Worm (Caenorhabditis elegans) whole organism, midembryonic: ENCODE measurements around the gene sru-38.

ENCODE experiments used
- T22C8.4 ChIP-seq: fragments of 200-800 bp; sonication (Bioruptor generic); IDR thresholded peaks from 2 replicates; pipeline ENCODE4 v1.3.6; 2022; ENCODE audit warnings: missing genetic modification characterization, missing compliant biosample characterization
- cog-1 ChIP-seq: sonication (generic microtip); optimal IDR thresholded peaks from 2 replicates; lab custom pipeline; 2016; ENCODE audit warnings: missing genetic modification characterization, missing compliant biosample characterization
- flt-1 ChIP-seq: fragments of 200-800 bp; sonication (Bioruptor generic); IDR thresholded peaks from 2 replicates; pipeline ENCODE4 v1.3.6; 2022; ENCODE audit warnings: missing genetic modification characterization, missing compliant biosample characterization
- klf-2 ChIP-seq: fragments of 200-800 bp; sonication (Bioruptor generic); conservative IDR thresholded peaks from 2 replicates; pipeline ENCODE4 v1.3.6; 2022; ENCODE audit warnings: missing genetic modification reagents, missing genetic modification characterization, missing compliant biosample characterization
- med-1 ChIP-seq: sonication (generic microtip); optimal IDR thresholded peaks from 2 replicates; lab custom pipeline; 2017; ENCODE audit warnings: missing genetic modification characterization, mild to moderate bottlenecking, missing compliant biosample characterization, antibody characterized with exemption, missing genetic modification reagents; ENCODE audit not compliant: insufficient read depth
- ref-1 ChIP-seq: fragments of 200-800 bp; sonication (Bioruptor generic); conservative IDR thresholded peaks from 2 replicates; pipeline ENCODE4 v1.3.6; 2022; ENCODE audit warnings: missing genetic modification reagents, missing genetic modification characterization, missing compliant biosample characterization
- tab-1 ChIP-seq: fragments of 200-800 bp; sonication (Bioruptor generic); IDR thresholded peaks from 2 replicates; pipeline ENCODE4 v1.3.6; 2022; ENCODE audit warnings: missing genetic modification characterization, missing compliant biosample characterization
- ztf-23 ChIP-seq: fragments of 200-800 bp; sonication (Bioruptor generic); IDR thresholded peaks from 2 replicates; pipeline ENCODE4 v1.3.6; 2022; ENCODE audit warnings: missing genetic modification reagents, missing genetic modification characterization, missing compliant biosample characterization
- ztf-29 ChIP-seq: fragments of 200-800 bp; sonication (Bioruptor generic); IDR thresholded peaks from 2 replicates; pipeline ENCODE4 v1.3.6; 2022; ENCODE audit warnings: missing genetic modification reagents, missing genetic modification characterization, missing compliant biosample characterization

sru-38 gene

DNA sequence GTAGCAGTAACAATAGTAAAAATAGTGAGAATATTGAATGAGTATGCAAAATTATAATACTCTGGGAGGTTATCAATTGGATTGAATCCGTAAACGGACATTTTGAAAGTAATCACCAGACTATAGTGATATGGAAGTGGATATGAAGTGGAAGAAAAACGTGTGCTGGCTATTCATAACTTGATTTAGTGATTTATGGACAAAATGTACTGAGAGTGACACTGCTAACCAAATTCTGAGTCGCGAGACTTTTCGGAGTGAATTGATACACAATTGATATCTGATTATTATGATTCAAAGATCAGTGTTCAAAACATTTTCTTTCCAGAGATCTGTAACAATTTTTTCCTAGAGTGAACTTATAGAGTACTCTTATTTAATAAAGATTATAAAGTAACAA lies at the start of gene sru-38:
Gene sru-38 (minus strand): TSS at position 101 of the 400 bp plus-strand sequence.
- no peak for TF ChIP-seq ztf-29
- TF ChIP-seq ztf-23 (GFP tag; lab: Robert Waterston, UW) = no peak
- no peak for TF ChIP-seq med-1
- no peak for TF ChIP-seq klf-2
- TF ChIP-seq cog-1 (tag; lab: Kevin White, UChicago) = no peak
- TF ChIP-seq T22C8.4 (GFP tag; lab: Robert Waterston, UW) = no peak

- no peak for TF ChIP-seq tab-1 (GFP tag; lab: Robert Waterston, UW)
- no peak for TF ChIP-seq ztf-23 (GFP tag; lab: Robert Waterston, UW)
- TF ChIP-seq klf-2 = no peak
- no peak for TF ChIP-seq ref-1 (GFP tag; lab: Robert Waterston, UW)
- no peak for TF ChIP-seq T22C8.4 (GFP tag; lab: Robert Waterston, UW)
- no peak for TF ChIP-seq ztf-29
- TF ChIP-seq cog-1 (tag; lab: Kevin White, UChicago) = no peak
- TF ChIP-seq med-1 = no peak
- no peak for TF ChIP-seq flt-1
Observed at ce11 chrV:9879867-9880266, 44.0 kb upstream of the sru-38 start, which contains the start of gene sdz-31. Gene sdz-31, plus strand, starts transcription at chrV:9880167.

- TF ChIP-seq T22C8.4 (GFP tag; lab: Robert Waterston, UW) (no peak), cog-1 (tag; lab: Kevin White, UChicago) (no peak), ztf-29 (no peak), med-1 (no peak), ztf-23 (GFP tag; lab: Robert Waterston, UW) (no peak), flt-1 (no peak), tab-1 (GFP tag; lab: Robert Waterston, UW) (no peak), klf-2 (no peak), ref-1 (GFP tag; lab: Robert Waterston, UW) (no peak)
Observed at ce11 chrV:9879404-9879803, 43.6 kb upstream of the sru-38 start, which contains the start of gene srab-26. Gene srab-26, minus strand, starts transcription at chrV:9879504.

- no peak for TF ChIP-seq tab-1 (GFP tag; lab: Robert Waterston, UW)
- TF ChIP-seq cog-1 (tag; lab: Kevin White, UChicago) = no peak
- no peak for TF ChIP-seq ztf-29
- TF ChIP-seq ref-1 (GFP tag; lab: Robert Waterston, UW) = no peak
- no peak for TF ChIP-seq flt-1
- TF ChIP-seq T22C8.4 (GFP tag; lab: Robert Waterston, UW) = no peak
- no peak for TF ChIP-seq klf-2
- TF ChIP-seq med-1 = no peak
- TF ChIP-seq ztf-23 (GFP tag; lab: Robert Waterston, UW) = no peak
Observed at ce11 chrV:9871339-9871738, 35.5 kb upstream of the sru-38 start, which contains the start of gene srab-18. Gene srab-18, minus strand, starts transcription at chrV:9871439.

DNA sequence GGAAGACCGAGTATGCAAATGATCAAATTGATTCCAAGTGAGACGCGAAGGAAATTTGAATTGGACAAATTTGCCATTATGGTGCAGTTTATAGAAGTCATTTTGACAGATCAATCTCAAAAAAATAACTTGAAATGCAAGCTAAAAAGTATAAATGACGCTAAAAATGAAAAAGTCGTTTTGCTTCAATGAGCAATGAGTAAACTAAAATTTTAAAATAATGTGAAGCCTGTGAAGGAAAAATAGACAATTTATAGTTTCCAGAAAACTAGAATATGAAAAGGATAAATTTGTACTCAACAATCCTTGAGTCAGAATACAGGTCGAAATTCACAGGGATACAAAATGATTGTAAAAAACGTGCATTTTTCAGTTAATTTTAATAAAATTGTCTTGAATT lies 32.5 kb upstream of the sru-38 start, which contains the start of gene srab-17:
Gene srab-17 (minus strand): TSS at position 101 of the 400 bp plus-strand sequence.
- no peak for TF ChIP-seq T22C8.4 (GFP tag; lab: Robert Waterston, UW)
- TF ChIP-seq med-1 = no peak
- TF ChIP-seq ztf-23 (GFP tag; lab: Robert Waterston, UW) = no peak
- TF ChIP-seq ztf-29 = no peak
- TF ChIP-seq klf-2 = no peak
- TF ChIP-seq cog-1 (tag; lab: Kevin White, UChicago) = no peak
- TF ChIP-seq tab-1 (GFP tag; lab: Robert Waterston, UW) = no peak
- TF ChIP-seq ref-1 (GFP tag; lab: Robert Waterston, UW) = no peak
- no peak for TF ChIP-seq flt-1

DNA sequence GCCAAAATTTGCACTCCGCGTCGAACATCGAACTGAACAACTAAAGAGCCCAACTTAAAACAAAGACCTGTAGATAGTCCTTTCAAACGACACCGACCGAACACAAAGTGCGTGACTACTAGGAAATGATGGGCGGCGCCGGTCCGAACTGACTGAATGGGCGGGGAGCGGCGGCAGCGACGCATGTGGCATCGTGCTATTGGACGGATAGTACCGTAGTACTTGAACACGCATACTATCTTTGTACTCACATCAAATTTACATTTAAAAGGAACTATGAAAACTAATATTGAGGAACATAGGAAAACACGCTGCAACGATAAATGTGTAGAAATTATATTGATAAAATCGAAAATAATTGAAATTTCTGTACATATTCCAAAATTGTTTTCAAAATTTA lies 24.5 kb upstream of the sru-38 start:
- TF ChIP-seq klf-2 (no peak), flt-1 (no peak), tab-1 (GFP tag; lab: Robert Waterston, UW) (no peak), med-1 (no peak), cog-1 (tag; lab: Kevin White, UChicago) (no peak), ref-1 (GFP tag; lab: Robert Waterston, UW) (no peak), T22C8.4 (GFP tag; lab: Robert Waterston, UW) (no peak), ztf-23 (GFP tag; lab: Robert Waterston, UW) (no peak)

DNA sequence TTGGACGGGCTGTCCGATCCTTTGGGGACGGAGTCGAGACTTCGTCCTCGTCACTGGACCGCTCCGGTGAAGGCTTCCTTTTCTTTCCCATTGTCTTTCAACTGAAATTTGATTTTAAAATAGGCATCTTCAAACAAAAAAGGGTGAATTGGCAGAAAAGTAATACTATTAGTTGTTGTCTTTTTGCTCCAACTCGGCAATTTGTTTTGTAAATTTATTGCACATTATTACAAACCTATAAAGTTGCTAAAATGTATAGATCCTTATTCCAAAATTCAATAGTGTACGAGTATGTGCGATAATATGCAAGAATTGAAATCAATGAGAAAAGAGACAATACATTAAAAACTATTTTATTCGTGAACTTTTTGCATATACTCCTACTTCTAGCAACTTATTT lies 24.0 kb upstream of the sru-38 start, which contains the start of gene lsy-12:
Gene lsy-12 (minus strand): TSS at position 101 of the 400 bp plus-strand sequence.
- TF ChIP-seq ztf-23 (GFP tag; lab: Robert Waterston, UW) = no peak
- no peak for TF ChIP-seq ref-1 (GFP tag; lab: Robert Waterston, UW)
- TF ChIP-seq tab-1 (GFP tag; lab: Robert Waterston, UW) = no peak
- no peak for TF ChIP-seq cog-1 (tag; lab: Kevin White, UChicago)
- TF ChIP-seq T22C8.4 (GFP tag; lab: Robert Waterston, UW) = no peak
- TF ChIP-seq flt-1 = no peak
- no peak for TF ChIP-seq klf-2
- TF ChIP-seq ztf-29 = no peak
- TF ChIP-seq med-1 = no peak

DNA sequence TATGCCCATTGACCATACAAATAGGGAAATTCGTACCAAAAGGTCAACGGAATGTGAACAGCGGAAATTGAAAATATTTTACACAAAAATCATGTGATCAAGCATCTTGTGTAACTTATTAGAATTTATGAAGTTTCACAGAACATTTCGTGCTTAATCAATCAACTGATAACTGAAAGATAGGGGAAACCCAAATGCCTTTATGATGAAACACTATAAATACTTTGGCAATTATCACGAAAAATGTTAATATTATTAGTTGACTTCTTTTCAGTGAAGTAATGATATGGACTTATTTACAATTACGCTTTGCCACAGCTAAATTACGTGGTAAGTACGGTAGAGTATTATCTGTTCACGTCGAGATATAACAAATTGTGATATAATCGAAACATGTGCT lies 21.1 kb upstream of the sru-38 start:
- no peak for TF ChIP-seq cog-1 (tag; lab: Kevin White, UChicago)
- TF ChIP-seq med-1 = no peak
- TF ChIP-seq ztf-29 = no peak
- no peak for TF ChIP-seq T22C8.4 (GFP tag; lab: Robert Waterston, UW)
- TF ChIP-seq klf-2 = no peak
- no peak for TF ChIP-seq ztf-23 (GFP tag; lab: Robert Waterston, UW)
- TF ChIP-seq flt-1 = no peak
- no peak for TF ChIP-seq tab-1 (GFP tag; lab: Robert Waterston, UW)
- no peak for TF ChIP-seq ref-1 (GFP tag; lab: Robert Waterston, UW)

DNA sequence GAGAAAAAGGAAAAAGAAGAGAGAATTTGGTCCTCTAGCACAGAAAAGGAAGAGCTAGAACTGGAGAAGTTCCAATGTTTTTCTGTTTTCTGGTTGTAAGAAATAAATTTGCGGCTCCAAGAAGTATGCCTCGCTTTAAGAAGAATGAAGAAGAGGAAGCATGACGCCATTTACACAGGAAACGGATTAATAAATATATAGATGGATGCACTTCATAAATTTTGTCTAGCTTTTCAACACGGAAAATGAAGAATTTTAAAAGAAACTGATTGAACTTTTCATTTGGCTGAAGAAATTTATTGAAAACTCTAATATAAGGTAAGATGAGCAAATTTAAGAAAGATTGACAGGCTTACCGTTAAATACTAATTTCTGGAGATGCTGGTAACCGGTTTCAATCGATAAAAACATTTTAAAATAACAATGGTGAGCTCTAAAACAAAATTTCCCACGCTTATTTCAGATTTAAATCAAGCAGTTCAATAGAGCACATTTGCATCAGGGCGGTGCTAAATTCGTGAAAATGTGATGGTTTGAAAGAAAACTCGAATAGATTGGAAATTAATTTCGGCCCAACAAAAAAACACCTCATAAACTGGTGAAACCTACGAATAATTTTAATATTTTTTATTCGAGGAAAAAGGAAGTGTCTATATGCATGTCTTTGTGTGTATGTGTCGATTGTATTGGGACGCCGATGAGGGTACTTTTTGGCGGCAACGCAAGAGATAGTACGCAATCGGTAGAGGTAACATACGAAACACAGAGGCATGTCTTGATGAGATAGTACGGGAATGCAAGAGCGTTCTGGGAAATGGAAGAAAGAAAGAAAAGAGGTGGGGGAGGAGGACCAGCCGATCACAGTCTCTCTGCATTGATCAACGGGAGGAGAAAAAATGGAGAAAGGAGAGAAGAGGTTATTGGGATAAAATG lies 20.3 kb upstream of the sru-38 start:
- TF ChIP-seq med-1 (no peak), ztf-29 (no peak), cog-1 (tag; lab: Kevin White, UChicago) (peak; percentile 31), T22C8.4 (GFP tag; lab: Robert Waterston, UW) (no peak)

DNA sequence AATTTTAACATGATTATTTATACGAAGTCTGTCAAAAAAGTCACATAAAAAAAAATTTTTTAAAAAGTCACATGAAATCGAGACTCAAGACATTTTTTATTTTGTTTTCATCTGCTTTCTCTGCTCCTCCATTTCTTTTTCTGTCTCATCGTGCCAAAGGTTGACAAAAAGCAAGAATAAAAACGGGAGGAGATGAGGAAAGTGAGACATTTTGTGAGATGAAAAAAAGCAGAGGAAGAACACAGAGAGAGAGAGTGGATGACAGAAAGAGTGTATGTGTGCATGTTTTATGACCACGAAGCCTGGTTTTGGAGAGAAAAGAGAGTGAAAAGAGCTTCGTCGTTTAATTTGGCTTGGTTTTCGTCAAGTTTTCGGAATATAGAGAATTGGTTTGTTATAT lies 18.0 kb upstream of the sru-38 start:
- TF ChIP-seq ztf-23 (GFP tag; lab: Robert Waterston, UW) (no peak), flt-1 (no peak), ref-1 (GFP tag; lab: Robert Waterston, UW) (no peak), med-1 (no peak), klf-2 (no peak), tab-1 (GFP tag; lab: Robert Waterston, UW) (no peak)
